Worm (Caenorhabditis elegans): Measurements from ENCODE around the gene pqn-41.

The pqn-41 gene

ce11 chrIII:1923419-1924318 is 17.9 kb downstream of the pqn-41 start:
- TF ChIP-seq sma-3 (GFP tag; optimal IDR thresholded peaks at IDR 0.05) (peak; percentile 91), ztf-11 (tag; optimal IDR thresholded peaks at IDR 0.05) (peak; percentile 39), nhr-12 (tag; optimal IDR thresholded peaks at IDR 0.05) (no peak), nhr-6 (tag; optimal IDR thresholded peaks at IDR 0.05) (peak; percentile 65), elt-1 (tag; optimal IDR thresholded peaks at IDR 0.05) (no peak), mbf-1 (tag; optimal IDR thresholded peaks at IDR 0.05) (no peak), ceh-82 (tag; optimal IDR thresholded peaks at IDR 0.05) (peak; percentile 64), F13H6.1 (tag; optimal IDR thresholded peaks at IDR 0.05) (peak; percentile 99), ZK546.5 (tag; optimal IDR thresholded peaks at IDR 0.05) (no peak), ztf-4 (tag; optimal IDR thresholded peaks at IDR 0.05) (peak; percentile 77), gmeb-1 (tag; optimal IDR thresholded peaks at IDR 0.05) (peak; percentile 66), nhr-11 (tag; optimal IDR thresholded peaks at IDR 0.05) (no peak), nhr-21 (tag; optimal IDR thresholded peaks at IDR 0.05) (peak; percentile 96), Y55F3AM.14 (GFP tag; optimal IDR thresholded peaks at IDR 0.05) (peak; percentile 99), zag-1 (tag; optimal IDR thresholded peaks at IDR 0.05) (peak; percentile 85), aly-2 (tag; optimal IDR thresholded peaks at IDR 0.05) (no peak), mab-5 (tag; optimal IDR thresholded peaks at IDR 0.05) (peak; percentile 94), lin-13 (GFP tag; optimal IDR thresholded peaks at IDR 0.05) (peak; percentile 81), ceh-16 (tag; optimal IDR thresholded peaks at IDR 0.05) (peak; percentile 94), elt-3 (tag; optimal IDR thresholded peaks at IDR 0.05) (no peak), nhr-129 (tag; optimal IDR thresholded peaks at IDR 0.05) (peak; percentile 90), unc-55 (GFP tag; optimal IDR thresholded peaks at IDR 0.05) (peak; percentile 74), sma-9 (GFP tag; optimal IDR thresholded peaks at IDR 0.05) (peak; percentile 100), sma-9 (tag; optimal IDR thresholded peaks at IDR 0.05) (peak; percentile 52), nhr-237 (tag; optimal IDR thresholded peaks at IDR 0.05) (peak; percentile 6), nhr-77 (tag; optimal IDR thresholded peaks at IDR 0.05) (peak; percentile 21), peb-1 (tag; optimal IDR thresholded peaks at IDR 0.05) (no peak), blmp-1 (tag; optimal IDR thresholded peaks at IDR 0.05; ENCODE audit: insufficient read depth) (peak; percentile 86), sem-4 (tag; optimal IDR thresholded peaks at IDR 0.05) (peak; percentile 95), dmd-4 (tag; optimal IDR thresholded peaks at IDR 0.05) (no peak), nhr-25 (tag; optimal IDR thresholded peaks at IDR 0.05) (peak; percentile 96), crh-2 (tag; optimal IDR thresholded peaks at IDR 0.05) (peak; percentile 85), ztf-1 (GFP tag; conservative IDR thresholded peaks at IDR 0.05) (no peak), unc-62 (GFP tag; optimal IDR thresholded peaks at IDR 0.05) (peak; percentile 78), mdl-1 (tag; optimal IDR thresholded peaks at IDR 0.05) (peak; percentile 85 to 93), snpc-4 (tag; optimal IDR thresholded peaks at IDR 0.05) (no peak), nhr-10 (tag; optimal IDR thresholded peaks at IDR 0.05) (no peak), lsy-2 (tag; optimal IDR thresholded peaks at IDR 0.05) (peak in 1 of 2 experiments; percentile 88), egl-27 (tag; optimal IDR thresholded peaks at IDR 0.05) (peak; percentile 97), fos-1 (tag; optimal IDR thresholded peaks at IDR 0.05) (peak; percentile 71), C34F6.9 (tag; optimal IDR thresholded peaks at IDR 0.05) (peak; percentile 68), lin-11 (tag; optimal IDR thresholded peaks at IDR 0.05) (peak; percentile 73)

- TF ChIP-seq F13H6.1 (tag; optimal IDR thresholded peaks at IDR 0.05) (peak; percentile 100), nhr-25 (tag; optimal IDR thresholded peaks at IDR 0.05) (peak; percentile 99), nhr-11 (tag; optimal IDR thresholded peaks at IDR 0.05) (peak; percentile 36), elt-1 (tag; optimal IDR thresholded peaks at IDR 0.05) (peak; percentile 74), sma-9 (GFP tag; optimal IDR thresholded peaks at IDR 0.05) (peak; percentile 100), sma-9 (tag; optimal IDR thresholded peaks at IDR 0.05) (peak; percentile 100), skn-1 (tag; optimal IDR thresholded peaks at IDR 0.05) (peak; percentile 92), crh-2 (tag; optimal IDR thresholded peaks at IDR 0.05) (peak; percentile 97), blmp-1 (tag; optimal IDR thresholded peaks at IDR 0.05; ENCODE audit: insufficient read depth) (peak; percentile 98), C34F6.9 (tag; optimal IDR thresholded peaks at IDR 0.05) (peak; percentile 95), nhr-23 (tag; optimal IDR thresholded peaks at IDR 0.05) (no peak), sma-3 (GFP tag; optimal IDR thresholded peaks at IDR 0.05) (peak; percentile 99), ztf-11 (tag; optimal IDR thresholded peaks at IDR 0.05) (peak; percentile 41), ztf-1 (GFP tag; conservative IDR thresholded peaks at IDR 0.05) (no peak), Y55F3AM.14 (GFP tag; optimal IDR thresholded peaks at IDR 0.05) (peak; percentile 100), lin-39 (tag; optimal IDR thresholded peaks at IDR 0.05) (no peak), R02D3.7 (tag; optimal IDR thresholded peaks at IDR 0.05) (peak; percentile 46), nhr-77 (tag; optimal IDR thresholded peaks at IDR 0.05) (peak; percentile 86), nhr-12 (tag; optimal IDR thresholded peaks at IDR 0.05) (no peak), alr-1 (tag; optimal IDR thresholded peaks at IDR 0.05) (peak; percentile 19), lin-11 (tag; optimal IDR thresholded peaks at IDR 0.05) (peak; percentile 85), lsy-2 (tag; optimal IDR thresholded peaks at IDR 0.05) (peak; percentile 80 to 95), snpc-4 (tag; optimal IDR thresholded peaks at IDR 0.05) (peak; percentile 77), dmd-4 (tag; optimal IDR thresholded peaks at IDR 0.05) (peak; percentile 34), ceh-82 (tag; optimal IDR thresholded peaks at IDR 0.05) (peak; percentile 84), unc-62 (GFP tag; optimal IDR thresholded peaks at IDR 0.05) (peak; percentile 95), peb-1 (tag; optimal IDR thresholded peaks at IDR 0.05) (peak; percentile 97), ztf-4 (tag; optimal IDR thresholded peaks at IDR 0.05) (peak; percentile 94), zag-1 (tag; optimal IDR thresholded peaks at IDR 0.05) (peak; percentile 95), nhr-237 (tag; optimal IDR thresholded peaks at IDR 0.05) (peak; percentile 83), elt-3 (tag; optimal IDR thresholded peaks at IDR 0.05) (no peak), gmeb-1 (tag; optimal IDR thresholded peaks at IDR 0.05) (peak; percentile 86)
These were observed 19.3 kb downstream of the pqn-41 start for ce11 chrIII:1925048-1925537.

Data from whole organism, L2 larva.